Worm (Caenorhabditis elegans) whole organism, mixed stage, embryonic: ENCODE results near the gene C14C10.10.

Experiments
- blmp-1 ChIP-seq: fragments of 150-350 bp; optimal IDR thresholded peaks from 2 replicates; lab custom pipeline; 2014; ENCODE audit warnings: missing biosample characterization, missing genetic modification characterization
- ces-1 ChIP-seq: fragments of 150-350 bp; optimal IDR thresholded peaks from 2 replicates; lab custom pipeline; 2014; ENCODE audit warnings: missing biosample characterization, missing genetic modification reagents, missing genetic modification characterization
- cnd-1 ChIP-seq: fragments of 200-800 bp; sonication (Bioruptor generic); optimal IDR thresholded peaks from 2 replicates; lab custom pipeline; 2018; ENCODE audit warnings: mild to moderate bottlenecking, missing genetic modification characterization, missing compliant biosample characterization
- drap-1 ChIP-seq: fragments of 200-800 bp; sonication (Bioruptor generic); optimal IDR thresholded peaks from 3 replicates; lab custom pipeline; 2018; ENCODE audit warnings: mild to moderate bottlenecking, missing genetic modification characterization, missing compliant biosample characterization
- elt-3 ChIP-seq: fragments of 150-350 bp; optimal IDR thresholded peaks from 2 replicates; lab custom pipeline; 2014; ENCODE audit warnings: missing biosample characterization, missing genetic modification characterization
- nhr-12 ChIP-seq: fragments of 150-350 bp; optimal IDR thresholded peaks from 2 replicates; lab custom pipeline; 2014; ENCODE audit warnings: missing biosample characterization, missing genetic modification characterization
- tbx-8 ChIP-seq: fragments of 200-800 bp; sonication (Bioruptor generic); optimal IDR thresholded peaks from 2 replicates; lab custom pipeline; 2018; ENCODE audit warnings: mild to moderate bottlenecking, missing genetic modification characterization, moderate library complexity, missing compliant biosample characterization
- unc-62 ChIP-seq: fragments of 150-350 bp; optimal IDR thresholded peaks from 2 replicates; lab custom pipeline; 2014; ENCODE audit warnings: missing biosample characterization, missing genetic modification reagents, missing genetic modification characterization

DNA sequence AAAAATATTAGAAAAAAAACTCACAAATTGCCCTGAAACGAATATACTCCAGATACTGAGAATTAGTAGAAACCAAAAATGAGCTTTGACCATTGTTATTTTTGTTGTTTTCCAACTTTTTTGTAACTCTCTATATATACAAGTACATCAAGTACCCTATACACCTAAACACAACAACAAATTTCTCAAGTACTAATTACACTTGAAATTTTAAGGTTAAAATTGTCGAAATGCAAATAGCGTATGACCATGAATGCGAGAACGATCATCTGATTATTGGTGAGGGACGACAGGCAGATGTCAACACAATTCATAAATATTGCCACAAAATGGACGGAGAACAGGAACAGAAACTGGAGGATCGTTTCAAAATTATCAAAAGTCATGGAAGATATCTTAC, 25.4 kb upstream of the C14C10.10 start, which contains the start of gene F56H9.9:
- TF ChIP-seq elt-3 (tag; lab: Kevin White, UChicago): no peak
- TF ChIP-seq ces-1 (GFP tag; lab: Kevin White, UChicago): no peak
- no peak for TF ChIP-seq unc-62 (GFP tag; lab: Kevin White, UChicago)
- TF ChIP-seq blmp-1 (tag; lab: Kevin White, UChicago): no peak
- TF ChIP-seq tbx-8 (GFP tag; lab: Kevin White, UChicago): no peak
- no peak for TF ChIP-seq nhr-12 (tag; lab: Kevin White, UChicago)
- TF ChIP-seq cnd-1 (tag; lab: Kevin White, UChicago): no peak
- no peak for TF ChIP-seq drap-1 (GFP tag; lab: Kevin White, UChicago)
